Fruit fly (Drosophila melanogaster): ENCODE results near the gene cdm.

cdm gene

DNA sequence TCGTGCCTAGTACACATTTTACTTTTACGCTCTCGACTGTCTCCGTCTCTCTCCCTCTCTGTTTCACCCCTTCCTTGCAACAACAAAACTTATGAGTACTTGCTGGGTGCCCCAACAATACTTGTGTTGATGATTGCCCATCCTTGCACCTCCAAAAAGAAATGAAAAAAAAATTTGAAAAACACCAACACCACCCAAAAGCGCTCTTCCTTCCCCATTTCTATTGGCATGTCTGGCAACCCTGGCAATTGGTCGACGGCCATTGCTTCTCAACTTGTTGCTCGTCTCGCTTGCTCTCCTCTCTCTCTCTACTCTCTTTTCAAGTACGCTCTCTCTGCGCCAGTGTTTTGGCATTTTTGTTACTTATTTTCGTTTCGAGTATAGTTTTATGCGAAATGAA lies 14.9 kb downstream of the cdm start (continued):
- TF ChIP-seq CG33557 (GFP tag; optimal IDR thresholded peaks at IDR 0.05), result no peak
- no peak for TF ChIP-seq z (GFP tag; IDR thresholded peaks at IDR 0.05)
- TF ChIP-seq CG34224 (GFP tag; IDR thresholded peaks at IDR 0.05; ENCODE audit: partially characterized antibody), result peak; percentile 43; the same call in 2 of the 3 replicates
- TF ChIP-seq dmrt99B (tag; optimal IDR thresholded peaks at IDR 0.05), result no peak
- no peak for TF ChIP-seq bab2 (GFP tag; optimal IDR thresholded peaks at IDR 0.05)
- peak; percentile 37 for TF ChIP-seq CG17359 (tag; optimal IDR thresholded peaks at IDR 0.05)
- TF ChIP-seq BtbVII (GFP tag; optimal IDR thresholded peaks at IDR 0.05), result peak; percentile 52
- no peak for TF ChIP-seq CG17829 (tag; optimal IDR thresholded peaks at IDR 0.05)
- no peak for TF ChIP-seq CG1233 (GFP tag; optimal IDR thresholded peaks at IDR 0.05)
- TF ChIP-seq aop (GFP tag; IDR thresholded peaks at IDR 0.05), result no peak
- TF ChIP-seq org-1 (GFP tag; optimal IDR thresholded peaks at IDR 0.05), result no peak

DNA sequence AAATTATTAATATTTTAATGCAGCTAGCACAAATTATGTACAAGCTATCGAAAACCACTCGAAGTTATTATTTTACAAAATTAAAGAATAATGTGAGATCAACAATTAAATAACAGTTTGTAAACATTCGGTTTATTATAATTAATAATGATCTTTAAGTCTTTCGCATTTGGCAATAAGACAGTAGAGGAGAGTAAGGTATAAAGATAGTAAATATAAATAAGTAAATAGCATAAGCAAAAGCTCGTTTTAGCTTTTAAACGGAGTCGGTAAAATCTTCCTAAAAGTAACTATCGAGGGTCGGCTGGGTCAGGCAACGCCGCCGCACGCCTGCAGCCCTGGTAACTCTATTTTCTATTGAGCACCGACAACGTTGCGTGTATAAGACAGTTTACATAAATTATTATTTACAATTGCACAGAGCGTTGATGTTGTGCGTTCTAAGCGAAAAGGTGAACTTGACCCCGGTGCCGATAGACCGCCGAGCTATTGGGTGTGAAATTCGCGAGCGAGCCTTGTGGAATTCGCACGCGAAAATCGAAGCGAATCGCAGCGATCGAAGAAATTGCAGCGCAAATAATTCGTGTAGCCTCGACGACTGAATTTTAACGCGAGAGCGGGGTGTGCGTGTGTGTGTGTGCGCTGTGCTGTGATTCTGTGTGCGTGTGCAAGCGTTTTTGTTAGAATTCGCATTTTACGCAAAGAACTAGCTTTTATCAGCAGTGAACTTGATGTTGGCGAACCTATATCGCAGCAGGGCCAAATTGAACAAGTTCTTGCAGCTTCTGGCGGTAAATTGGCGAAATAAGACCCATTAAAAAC lies 15.7 kb downstream of the cdm start, which contains the start of gene wrd:
wrd (plus strand) TSS at position 342 of the 822 bp plus-strand sequence.
- TF ChIP-seq bab2 (GFP tag; optimal IDR thresholded peaks at IDR 0.05) (peak; percentile 6), dpn (GFP tag; optimal IDR thresholded peaks at IDR 0.05) (peak in 1 of 2 experiments; percentile 17), CG1603 (tag; optimal IDR thresholded peaks at IDR 0.05) (peak; percentile 43), CG8478 (optimal IDR thresholded peaks at IDR 0.05) (no peak), Pdp1 (GFP tag; optimal IDR thresholded peaks at IDR 0.05) (peak in 1 of 2 experiments; percentile 67), CG3281 (GFP tag; optimal IDR thresholded peaks at IDR 0.05) (peak; percentile 4), sens (GFP tag) (peak; percentile 71), Fer1 (GFP tag; optimal IDR thresholded peaks at IDR 0.05) (peak; percentile 13), Gug (GFP tag; IDR thresholded peaks at IDR 0.05) (peak; percentile 51; the same call in 1 of the 4 replicates), Opbp (GFP tag; IDR thresholded peaks at IDR 0.05; ENCODE audit: partially characterized antibody) (0 out of 3 replicates have a peak, but pooled peaks have one; percentile 37), CG7839 (tag; optimal IDR thresholded peaks at IDR 0.05) (peak; percentile 28), ftz-f1 (GFP tag; optimal IDR thresholded peaks at IDR 0.05) (peak; percentile 75), CG8924 (tag; optimal IDR thresholded peaks at IDR 0.05) (peak; percentile 36), CG1792 (GFP tag; optimal IDR thresholded peaks at IDR 0.05) (no peak), ato (GFP tag; IDR thresholded peaks at IDR 0.05; ENCODE audit: partially characterized antibody) (0 out of 2 replicates have a peak, but pooled peaks have one; percentile 18), CG34422 (GFP tag; IDR thresholded peaks at IDR 0.05) (peak; percentile 60; the same call in 1 of the 3 replicates), CG14710 (tag; optimal IDR thresholded peaks at IDR 0.05) (peak; percentile 33), grau (tag; optimal IDR thresholded peaks at IDR 0.05) (peak; percentile 33), CG9932 (GFP tag; IDR thresholded peaks at IDR 0.05) (peak; percentile 53), CG12155 (GFP tag; optimal IDR thresholded peaks at IDR 0.05) (peak; percentile 24), dmrt11E (tag; optimal IDR thresholded peaks at IDR 0.05) (peak; percentile 42), HmgZ (tag; optimal IDR thresholded peaks at IDR 0.05) (peak; percentile 4), chinmo (GFP tag; IDR thresholded peaks at IDR 0.05; ENCODE audit: partially characterized antibody) (peak; percentile 82; the same call in 3 of the 4 replicates), Mes4 (GFP tag; optimal IDR thresholded peaks at IDR 0.05) (no peak), CG2120 (GFP tag; optimal IDR thresholded peaks at IDR 0.05) (peak; percentile 38), Dip3 (GFP tag; optimal IDR thresholded peaks at IDR 0.05) (no peak), vvl (GFP tag; IDR thresholded peaks at IDR 0.05) (no peak; the same call in none of the 2 replicates), CG17829 (tag; optimal IDR thresholded peaks at IDR 0.05) (peak; percentile 20), D19A (tag; optimal IDR thresholded peaks at IDR 0.05) (peak; percentile 2), Oli (tag; optimal IDR thresholded peaks at IDR 0.05) (peak; percentile 33), CG1602 (GFP tag; optimal IDR thresholded peaks at IDR 0.05) (peak; percentile 35), Sry-δ (GFP tag; optimal IDR thresholded peaks at IDR 0.05) (peak; percentile 12), ap (GFP tag; IDR thresholded peaks at IDR 0.05) (no peak), Hr3 (GFP tag; optimal IDR thresholded peaks at IDR 0.05) (peak; percentile 28), row (GFP tag; IDR thresholded peaks at IDR 0.05) (peak; percentile 57; the same call in 2 of the 3 replicates), prd (optimal IDR thresholded peaks at IDR 0.05) (no peak), prd (GFP tag; IDR thresholded peaks at IDR 0.05) (0 out of 3 replicates have a peak, but pooled peaks have one; percentile 20), Adf1 (GFP tag; IDR thresholded peaks at IDR 0.05) (no peak), Bdp1 (GFP tag; optimal IDR thresholded peaks at IDR 0.05) (no peak)
